Fruit fly (Drosophila melanogaster) whole organism, adult: ENCODE measurements around the gene Cftr.

Experiments used
- CG11617 ChIP-seq: fragments of 200-800 bp; sonication (Bioruptor generic); optimal IDR thresholded peaks from 2 replicates; lab custom pipeline; 2017; ENCODE audit warnings: mild to moderate bottlenecking, missing biosample characterization, missing genetic modification reagents, missing genetic modification characterization
- CG12768 ChIP-seq: fragments of 200-800 bp; sonication (Bioruptor generic); optimal IDR thresholded peaks from 2 replicates; lab custom pipeline; 2017; ENCODE audit warnings: missing biosample characterization, missing genetic modification characterization, mild to moderate bottlenecking, moderate library complexity, missing genetic modification reagents
- CG14711 ChIP-seq: fragments of 200-800 bp; sonication (Bioruptor generic); optimal IDR thresholded peaks from 2 replicates; lab custom pipeline; 2018; ENCODE audit warnings: missing biosample characterization, mild to moderate bottlenecking, missing genetic modification characterization, moderate library complexity
- CG1620 ChIP-seq: fragments of 200-800 bp; sonication (Bioruptor generic); optimal IDR thresholded peaks from 2 replicates; lab custom pipeline; 2016; ENCODE audit warnings: missing biosample characterization, missing genetic modification characterization
- CG33017 ChIP-seq: fragments of 200-800 bp; sonication (Bioruptor generic); optimal IDR thresholded peaks from 2 replicates; lab custom pipeline; 2018; ENCODE audit warnings: missing biosample characterization, mild to moderate bottlenecking, missing genetic modification characterization, moderate library complexity
- CG5204 ChIP-seq: fragments of 200-800 bp; sonication (Bioruptor generic); optimal IDR thresholded peaks from 2 replicates; lab custom pipeline; 2016; ENCODE audit warnings: missing biosample characterization, missing genetic modification characterization
- CG7045 ChIP-seq: fragments of 200-800 bp; sonication (Bioruptor generic); optimal IDR thresholded peaks from 2 replicates; lab custom pipeline; 2017; ENCODE audit warnings: missing biosample characterization, mild to moderate bottlenecking, missing genetic modification characterization
- CG7101 ChIP-seq: fragments of 200-800 bp; sonication (Bioruptor generic); optimal IDR thresholded peaks from 2 replicates; lab custom pipeline; 2018; ENCODE audit warnings: missing biosample characterization, mild to moderate bottlenecking, missing genetic modification characterization, moderate library complexity
- Clk ChIP-seq: fragments of 200-800 bp; sonication (Bioruptor generic); optimal IDR thresholded peaks from 2 replicates; lab custom pipeline; 2017; ENCODE audit warnings: missing biosample characterization, missing genetic modification characterization
- Crg-1 ChIP-seq: fragments of 200-800 bp; sonication (Bioruptor generic); optimal IDR thresholded peaks from 2 replicates; lab custom pipeline; 2016; ENCODE audit warnings: missing biosample characterization, missing genetic modification characterization
- Hr96 ChIP-seq: fragments of 200-800 bp; sonication (Bioruptor generic); optimal IDR thresholded peaks from 2 replicates; lab custom pipeline; 2016; ENCODE audit warnings: missing biosample characterization, missing genetic modification characterization
- Mnt ChIP-seq: fragments of 200-800 bp; sonication (Bioruptor generic); optimal IDR thresholded peaks from 2 replicates; lab custom pipeline; 2016; ENCODE audit warnings: missing biosample characterization, mild to moderate bottlenecking, missing genetic modification characterization
- bab1 ChIP-seq: fragments of 200-800 bp; sonication (Bioruptor generic); optimal IDR thresholded peaks from 3 replicates; lab custom pipeline; 2019; ENCODE audit warnings: missing biosample characterization, mild to moderate bottlenecking, missing genetic modification characterization, moderate library complexity
- cic ChIP-seq: fragments of 200-800 bp; sonication (Bioruptor generic); optimal IDR thresholded peaks from 2 replicates; lab custom pipeline; 2017; ENCODE audit warnings: missing biosample characterization, mild to moderate bottlenecking, missing genetic modification characterization, moderate library complexity
- cnc ChIP-seq, 2 experiments: fragments of >200 bp; optimal IDR thresholded peaks; 2 replicates each; lab custom pipeline; 2017
- kay ChIP-seq: fragments of 200-800 bp; sonication (Bioruptor generic); peaks from one replicate; lab custom pipeline; 2016; ENCODE audit warnings: missing biosample characterization, missing genetic modification characterization, borderline replicate concordance
- ovo ChIP-seq: fragments of 200-800 bp; sonication (Bioruptor generic); optimal IDR thresholded peaks from 2 replicates; lab custom pipeline; 2016; ENCODE audit warnings: missing biosample characterization, missing genetic modification characterization
- pad ChIP-seq: fragments of 200-800 bp; sonication (Bioruptor generic); optimal IDR thresholded peaks from 3 replicates; lab custom pipeline; 2017; ENCODE audit warnings: missing biosample characterization, missing genetic modification characterization, mild to moderate bottlenecking, moderate library complexity, missing genetic modification reagents
- tj ChIP-seq: fragments of 200-800 bp; sonication (Bioruptor generic); optimal IDR thresholded peaks from 3 replicates; lab custom pipeline; 2017; ENCODE audit warnings: missing biosample characterization, mild to moderate bottlenecking, missing genetic modification characterization, moderate library complexity
- toe ChIP-seq: fragments of 200-800 bp; sonication (Bioruptor generic); optimal IDR thresholded peaks from 2 replicates; lab custom pipeline; 2016; ENCODE audit warnings: missing biosample characterization, missing genetic modification characterization

Cftr gene

dm6 chr3R:24571386-24572124 is 27.8 kb upstream of the Cftr start:
- TF ChIP-seq cic (GFP tag; lab: Kevin White, UChicago), result peak; percentile 77
- TF ChIP-seq CG5204, result no peak
- TF ChIP-seq CG14711 (tag; lab: Kevin White, UChicago), result peak; percentile 11
- TF ChIP-seq CG11617 (GFP tag; lab: Kevin White, UChicago), result no peak
- peak; percentile 62 for TF ChIP-seq Mnt (GFP tag; lab: Kevin White, UChicago)
- peak; percentile 89 for TF ChIP-seq kay (GFP tag; lab: Kevin White, UChicago)
- TF ChIP-seq ovo (GFP tag; lab: Kevin White, UChicago), result no peak
- no peak for TF ChIP-seq pad (GFP tag; lab: Kevin White, UChicago)
- no peak for TF ChIP-seq CG1620 (GFP tag; lab: Kevin White, UChicago)
- TF ChIP-seq CG7101 (tag; lab: Kevin White, UChicago), result no peak
- TF ChIP-seq Hr96 (GFP tag; lab: Kevin White, UChicago), result no peak
- TF ChIP-seq CG7045 (GFP tag; lab: Kevin White, UChicago), result no peak
- no peak for TF ChIP-seq bab1 (GFP tag; lab: Kevin White, UChicago)
- TF ChIP-seq toe (GFP tag; lab: Kevin White, UChicago), result no peak
- TF ChIP-seq CG33017 (tag; lab: Kevin White, UChicago), result peak; percentile 59
- no peak for TF ChIP-seq Crg-1 (GFP tag; lab: Kevin White, UChicago)
- peak; percentile 73 for TF ChIP-seq tj (GFP tag; lab: Kevin White, UChicago)

DNA sequence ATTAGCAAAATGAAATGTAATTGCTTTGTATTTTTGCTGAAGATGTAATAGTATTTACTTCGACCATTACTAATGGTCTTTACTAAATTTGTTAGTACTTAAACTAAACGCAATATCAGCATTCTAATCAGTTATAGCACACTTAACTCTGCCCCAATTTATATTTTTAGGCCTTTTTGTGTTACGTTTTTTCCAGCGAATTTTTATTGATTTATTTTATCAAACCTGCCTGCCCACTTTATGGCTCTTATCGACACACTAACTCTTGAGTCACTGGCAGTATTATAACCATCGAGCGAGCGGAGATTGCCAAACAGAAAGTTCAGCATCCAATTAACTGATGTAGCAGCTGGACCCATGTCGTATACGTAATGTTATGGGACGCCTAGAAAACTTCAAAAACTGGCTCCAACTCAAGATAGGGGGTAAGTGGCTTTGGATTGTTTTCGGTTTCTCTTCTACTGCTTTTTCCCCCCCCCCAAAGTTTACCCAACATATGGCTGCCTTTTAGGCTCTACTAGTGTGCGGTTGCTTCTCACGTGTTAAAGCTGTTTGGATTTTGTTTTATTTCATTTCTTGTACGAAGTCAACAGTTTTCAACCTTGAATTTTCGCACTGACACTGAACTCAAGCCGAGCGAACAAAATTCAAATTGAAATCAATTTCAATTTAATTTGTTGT is 26.1 kb upstream of the Cftr start:
- TF ChIP-seq toe (GFP tag; lab: Kevin White, UChicago), result no peak
- TF ChIP-seq bab1 (GFP tag; lab: Kevin White, UChicago), result no peak
- no peak for TF ChIP-seq Hr96 (GFP tag; lab: Kevin White, UChicago)
- peak; percentile 80 for TF ChIP-seq kay (GFP tag; lab: Kevin White, UChicago)
- TF ChIP-seq CG12768 (GFP tag; lab: Kevin White, UChicago), result peak; percentile 44

dm6 chr3R:24568251-24568932 is 24.7 kb upstream of the Cftr start:
- TF ChIP-seq CG14711 (tag; lab: Kevin White, UChicago), result no peak
- TF ChIP-seq kay (GFP tag; lab: Kevin White, UChicago), result peak; percentile 58
- TF ChIP-seq cic (GFP tag; lab: Kevin White, UChicago), result peak; percentile 86
- peak; percentile 51 for TF ChIP-seq Mnt (GFP tag; lab: Kevin White, UChicago)
- peak; percentile 33 for TF ChIP-seq CG12768 (GFP tag; lab: Kevin White, UChicago)
- TF ChIP-seq Crg-1 (GFP tag; lab: Kevin White, UChicago), result peak; percentile 14
- TF ChIP-seq CG33017 (tag; lab: Kevin White, UChicago), result peak; percentile 43
- TF ChIP-seq tj (GFP tag; lab: Kevin White, UChicago), result no peak

DNA sequence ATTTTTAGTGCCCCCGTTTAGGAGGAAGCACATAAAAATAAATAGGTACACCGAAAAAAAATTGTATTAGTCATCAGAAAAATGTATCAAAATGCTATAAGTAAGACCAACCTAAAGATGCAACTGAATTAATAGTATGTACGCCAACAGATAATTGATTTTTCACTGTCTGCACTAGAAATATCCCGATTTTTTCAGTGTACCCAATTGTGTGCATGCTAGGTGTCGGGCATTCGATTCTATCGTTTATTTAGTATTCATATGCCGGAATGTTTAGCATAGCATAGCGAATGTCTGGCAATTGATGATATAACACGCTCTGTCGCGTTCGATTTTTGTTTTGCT is 23.7 kb upstream of the Cftr start:
- TF ChIP-seq pad (GFP tag; lab: Kevin White, UChicago) (peak; percentile 11), CG14711 (tag; lab: Kevin White, UChicago) (peak; percentile 56), toe (GFP tag; lab: Kevin White, UChicago) (peak; percentile 87), cnc (optimal IDR thresholded peaks at IDR 0.05; lab: Kevin White, UChicago) (no peak), CG7045 (GFP tag; lab: Kevin White, UChicago) (peak; percentile 73), bab1 (GFP tag; lab: Kevin White, UChicago) (peak; percentile 36), Clk (GFP tag; lab: Kevin White, UChicago) (peak; percentile 66), CG33017 (tag; lab: Kevin White, UChicago) (peak; percentile 75), kay (GFP tag; lab: Kevin White, UChicago) (no peak), CG7101 (tag; lab: Kevin White, UChicago) (peak; percentile 66), ovo (GFP tag; lab: Kevin White, UChicago) (no peak), CG5204 (peak; percentile 81), CG12768 (GFP tag; lab: Kevin White, UChicago) (peak; percentile 41), CG1620 (GFP tag; lab: Kevin White, UChicago) (peak; percentile 10), tj (GFP tag; lab: Kevin White, UChicago) (peak; percentile 49), cic (GFP tag; lab: Kevin White, UChicago) (no peak), Hr96 (GFP tag; lab: Kevin White, UChicago) (peak; percentile 68), Mnt (GFP tag; lab: Kevin White, UChicago) (peak; percentile 10), Crg-1 (GFP tag; lab: Kevin White, UChicago) (peak; percentile 25), CG11617 (GFP tag; lab: Kevin White, UChicago) (peak; percentile 78)

- TF ChIP-seq CG14711 (tag; lab: Kevin White, UChicago), result no peak
- TF ChIP-seq cic (GFP tag; lab: Kevin White, UChicago), result peak; percentile 95
- peak; percentile 76 to 84 for TF ChIP-seq cnc (optimal IDR thresholded peaks at IDR 0.05; lab: Kevin White, UChicago)
- no peak for TF ChIP-seq tj (GFP tag; lab: Kevin White, UChicago)
- TF ChIP-seq CG7045 (GFP tag; lab: Kevin White, UChicago), result peak; percentile 22
- TF ChIP-seq pad (GFP tag; lab: Kevin White, UChicago), result peak; percentile 61
- TF ChIP-seq ovo (GFP tag; lab: Kevin White, UChicago), result no peak
- peak; percentile 40 for TF ChIP-seq CG7101 (tag; lab: Kevin White, UChicago)
- TF ChIP-seq toe (GFP tag; lab: Kevin White, UChicago), result no peak
- TF ChIP-seq Mnt (GFP tag; lab: Kevin White, UChicago), result peak; percentile 82
- TF ChIP-seq CG11617 (GFP tag; lab: Kevin White, UChicago), result no peak
- peak; percentile 77 for TF ChIP-seq CG12768 (GFP tag; lab: Kevin White, UChicago)
- TF ChIP-seq bab1 (GFP tag; lab: Kevin White, UChicago), result no peak
- no peak for TF ChIP-seq CG5204
- peak; percentile 96 for TF ChIP-seq kay (GFP tag; lab: Kevin White, UChicago)
- TF ChIP-seq Hr96 (GFP tag; lab: Kevin White, UChicago), result no peak
- TF ChIP-seq CG33017 (tag; lab: Kevin White, UChicago), result peak; percentile 47
- peak; percentile 61 for TF ChIP-seq Crg-1 (GFP tag; lab: Kevin White, UChicago)
- no peak for TF ChIP-seq CG1620 (GFP tag; lab: Kevin White, UChicago)
- peak; percentile 25 for TF ChIP-seq Clk (GFP tag; lab: Kevin White, UChicago)
These were observed 23.2 kb upstream of the Cftr start for dm6 chr3R:24566756-24567426.
